Worm (Caenorhabditis elegans) whole organism, young adult: ENCODE measurements around the gene Y43F8C.5.

ENCODE experiments used
- B0019.2 ChIP-seq: fragments of 200-800 bp; sonication (Bioruptor generic); conservative IDR thresholded peaks from 2 replicates; pipeline ENCODE4 v1.3.6; 2022; ENCODE audit warnings: missing genetic modification reagents, missing genetic modification characterization, missing compliant biosample characterization
- B0261.1 ChIP-seq: sonication (generic microtip); optimal IDR thresholded peaks from 2 replicates; lab custom pipeline; 2016; ENCODE audit warnings: mild to moderate bottlenecking, missing genetic modification characterization, moderate library complexity, missing compliant biosample characterization
- C17E4.6 ChIP-seq: fragments of 200-800 bp; sonication (Bioruptor generic); IDR thresholded peaks from 2 replicates; pipeline ENCODE4 v1.3.6; 2022; ENCODE audit warnings: missing genetic modification reagents, missing genetic modification characterization, missing compliant biosample characterization
- F10E7.11 ChIP-seq: sonication (generic microtip); optimal IDR thresholded peaks from 2 replicates; lab custom pipeline; 2017; ENCODE audit warnings: mild to moderate bottlenecking, missing genetic modification characterization, moderate library complexity, missing compliant biosample characterization
- F57A8.1 ChIP-seq: fragments of 200-800 bp; sonication (Bioruptor generic); optimal IDR thresholded peaks from 2 replicates; lab custom pipeline; 2018; ENCODE audit warnings: mild to moderate bottlenecking, missing genetic modification characterization, moderate library complexity, missing compliant biosample characterization
- K11D2.4 ChIP-seq: fragments of 200-800 bp; sonication (Bioruptor generic); IDR thresholded peaks from 2 replicates; pipeline ENCODE4 v1.3.6; 2022; ENCODE audit warnings: missing genetic modification reagents, missing genetic modification characterization, missing compliant biosample characterization
- T07F8.4 ChIP-seq: sonication (generic microtip); optimal IDR thresholded peaks from 2 replicates; lab custom pipeline; 2016; ENCODE audit warnings: mild to moderate bottlenecking, missing genetic modification characterization, moderate library complexity, missing compliant biosample characterization
- Y53G8AR.9 ChIP-seq: fragments of 200-800 bp; sonication (Bioruptor generic); conservative IDR thresholded peaks from 2 replicates; pipeline ENCODE4 v1.3.6; 2022; ENCODE audit warnings: missing genetic modification reagents, missing genetic modification characterization, missing compliant biosample characterization
- Y95B8A.8 ChIP-seq: fragments of 200-800 bp; sonication (Bioruptor generic); IDR thresholded peaks from 2 replicates; pipeline ENCODE4 v1.3.6; 2022; ENCODE audit warnings: missing genetic modification reagents, missing genetic modification characterization, missing compliant biosample characterization
- akir-1 ChIP-seq: fragments of 200-800 bp; sonication (Bioruptor generic); optimal IDR thresholded peaks from 2 replicates; lab custom pipeline; 2018; ENCODE audit warnings: mild to moderate bottlenecking, missing genetic modification characterization, moderate library complexity, missing compliant biosample characterization
- attf-3 ChIP-seq: fragments of 200-800 bp; sonication (Bioruptor generic); conservative IDR thresholded peaks from 2 replicates; pipeline ENCODE4 v1.3.6; 2022; ENCODE audit warnings: missing genetic modification reagents, missing genetic modification characterization, missing compliant biosample characterization
- attf-5 ChIP-seq: fragments of 200-800 bp; sonication (Bioruptor generic); optimal IDR thresholded peaks from 2 replicates; lab custom pipeline; 2018; ENCODE audit warnings: mild to moderate bottlenecking, missing genetic modification characterization, missing compliant biosample characterization
- bed-1 ChIP-seq: fragments of 200-800 bp; sonication (Bioruptor generic); IDR thresholded peaks from 2 replicates; pipeline ENCODE4 v1.3.6; 2022; ENCODE audit warnings: missing genetic modification reagents, missing genetic modification characterization, missing compliant biosample characterization
- ccch-3 ChIP-seq: fragments of 200-800 bp; sonication (Bioruptor generic); optimal IDR thresholded peaks from 2 replicates; lab custom pipeline; 2018; ENCODE audit warnings: mild to moderate bottlenecking, missing genetic modification characterization, missing compliant biosample characterization
- cebp-1 ChIP-seq, 2 experiments: fragments of 200-800 bp in 1 of 2; sonication (Bioruptor generic) in 1 of 2; sonication (generic microtip) in 1 of 2; IDR thresholded peaks in 1 of 2; optimal IDR thresholded peaks in 1 of 2; 2 replicates each; pipeline versions ENCODE4 v1.3.6 to Lab custom; 2017 to 2022; ENCODE audit warnings: missing compliant biosample characterization in 2 of 2, missing genetic modification characterization in 2 of 2, mild to moderate bottlenecking in 1 of 2, missing genetic modification reagents in 1 of 2, moderate library complexity in 1 of 2
- ceh-100 ChIP-seq: fragments of 200-800 bp; sonication (Bioruptor generic); IDR thresholded peaks from 2 replicates; pipeline ENCODE4 v1.3.6; 2022; ENCODE audit warnings: missing genetic modification reagents, missing genetic modification characterization, missing compliant biosample characterization
- ceh-40 ChIP-seq: fragments of 200-800 bp; sonication (Bioruptor generic); IDR thresholded peaks from 2 replicates; pipeline ENCODE4 v1.3.6; 2022; ENCODE audit warnings: missing genetic modification characterization, missing compliant biosample characterization
- ceh-91 ChIP-seq: fragments of 200-800 bp; sonication (Bioruptor generic); IDR thresholded peaks from 2 replicates; pipeline ENCODE4 v1.3.6; 2022; ENCODE audit warnings: missing genetic modification reagents, missing genetic modification characterization, missing compliant biosample characterization
- chd-7 ChIP-seq: sonication (generic microtip); optimal IDR thresholded peaks from 2 replicates; lab custom pipeline; 2016; ENCODE audit warnings: mild to moderate bottlenecking, missing genetic modification characterization, moderate library complexity, missing compliant biosample characterization
- dox-1 ChIP-seq: fragments of 200-800 bp; sonication (Bioruptor generic); IDR thresholded peaks from 2 replicates; pipeline ENCODE4 v1.3.6; 2022; ENCODE audit warnings: missing genetic modification reagents, missing genetic modification characterization, missing compliant biosample characterization
- hmg-1.2 ChIP-seq: fragments of 200-800 bp; sonication (Bioruptor generic); IDR thresholded peaks from 2 replicates; pipeline ENCODE4 v1.3.6; 2022; ENCODE audit warnings: missing genetic modification reagents, missing genetic modification characterization, missing compliant biosample characterization
- let-607 ChIP-seq, 2 experiments: fragments of 200-800 bp in 1 of 2; sonication (Bioruptor generic) in 1 of 2; sonication (generic microtip) in 1 of 2; optimal IDR thresholded peaks; 2 replicates each; lab custom pipeline; 2016 to 2018; ENCODE audit warnings: mild to moderate bottlenecking in 2 of 2, missing compliant biosample characterization in 2 of 2, missing genetic modification characterization in 2 of 2, moderate library complexity in 2 of 2, missing genotype in 1 of 2
- lin-35 ChIP-seq, 3 experiments: fragments of 150-350 bp in 2 of 3; sonication (generic microtip) in 1 of 3; optimal IDR thresholded peaks; 2 replicates each; lab custom pipeline; 2014 to 2018; ENCODE audit warnings: missing biosample characterization in 3 of 3, missing genetic modification characterization in 3 of 3, missing genetic modification reagents in 3 of 3
- lin-40 ChIP-seq: sonication (generic microtip); optimal IDR thresholded peaks from 2 replicates; lab custom pipeline; 2016; ENCODE audit warnings: missing genetic modification characterization, mild to moderate bottlenecking, missing compliant biosample characterization, missing genotype, missing genetic modification reagents
- lir-1 ChIP-seq: fragments of 200-800 bp; sonication (Bioruptor generic); conservative IDR thresholded peaks from 2 replicates; pipeline ENCODE4 v1.3.6; 2022; ENCODE audit warnings: missing genetic modification reagents, missing genetic modification characterization, missing compliant biosample characterization
- madf-10 ChIP-seq: sonication (generic microtip); optimal IDR thresholded peaks from 2 replicates; lab custom pipeline; 2016; ENCODE audit warnings: mild to moderate bottlenecking, missing genetic modification characterization, missing compliant biosample characterization
- madf-3 ChIP-seq: fragments of 200-800 bp; sonication (Bioruptor generic); IDR thresholded peaks from 2 replicates; pipeline ENCODE4 v1.3.6; 2022; ENCODE audit warnings: missing genetic modification reagents, missing genetic modification characterization, missing compliant biosample characterization
- madf-6 ChIP-seq: fragments of 200-800 bp; sonication (Bioruptor generic); IDR thresholded peaks from 2 replicates; pipeline ENCODE4 v1.3.6; 2022; ENCODE audit warnings: missing genetic modification reagents, missing genetic modification characterization, missing compliant biosample characterization
- madf-8 ChIP-seq: fragments of 200-800 bp; sonication (Bioruptor generic); conservative IDR thresholded peaks from 2 replicates; pipeline ENCODE4 v1.3.6; 2022; ENCODE audit warnings: missing genetic modification reagents, missing genetic modification characterization, missing compliant biosample characterization
- mcd-1 ChIP-seq: fragments of 200-800 bp; sonication (Bioruptor generic); IDR thresholded peaks from 2 replicates; pipeline ENCODE4 v1.3.6; 2022; ENCODE audit warnings: missing genetic modification reagents, missing genetic modification characterization, missing compliant biosample characterization
- mxl-1 ChIP-seq: sonication (generic microtip); optimal IDR thresholded peaks from 2 replicates; lab custom pipeline; 2016; ENCODE audit warnings: missing genetic modification characterization, missing compliant biosample characterization
- nfyb-1 ChIP-seq: fragments of 200-800 bp; sonication (Bioruptor generic); IDR thresholded peaks from 2 replicates; pipeline ENCODE4 v1.3.6; 2022; ENCODE audit warnings: missing genetic modification reagents, missing genetic modification characterization, missing compliant biosample characterization
- nhr-120 ChIP-seq: fragments of 200-800 bp; sonication (Bioruptor generic); IDR thresholded peaks from 2 replicates; pipeline ENCODE4 v1.3.6; 2022; ENCODE audit warnings: missing genetic modification characterization, missing compliant biosample characterization
- nhr-27 ChIP-seq: fragments of 200-800 bp; sonication (Bioruptor generic); optimal IDR thresholded peaks from 2 replicates; lab custom pipeline; 2018; ENCODE audit warnings: mild to moderate bottlenecking, missing genetic modification characterization, moderate library complexity, missing compliant biosample characterization
- pbrm-1 ChIP-seq: fragments of 200-800 bp; sonication (Bioruptor generic); IDR thresholded peaks from 2 replicates; pipeline ENCODE4 v1.3.6; 2022; ENCODE audit warnings: missing genetic modification reagents, missing genetic modification characterization, missing compliant biosample characterization
- snpc-1.3 ChIP-seq: sonication (generic microtip); optimal IDR thresholded peaks from 2 replicates; lab custom pipeline; 2017; ENCODE audit warnings: missing genetic modification characterization, mild to moderate bottlenecking, missing compliant biosample characterization, antibody characterized with exemption, moderate library complexity, missing genotype, missing genetic modification reagents; ENCODE audit not compliant: insufficient read depth
- somi-1 ChIP-seq: fragments of 200-800 bp; sonication (Bioruptor generic); optimal IDR thresholded peaks from 2 replicates; lab custom pipeline; 2018; ENCODE audit warnings: mild to moderate bottlenecking, missing genetic modification characterization, missing compliant biosample characterization
- tbp1 ChIP-seq: fragments of 200-800 bp; sonication (Bioruptor generic); optimal IDR thresholded peaks from 2 replicates; lab custom pipeline; 2018; ENCODE audit warnings: mild to moderate bottlenecking, missing genetic modification characterization, missing compliant biosample characterization
- tlf-1 ChIP-seq: fragments of 200-800 bp; sonication (Bioruptor generic); optimal IDR thresholded peaks from 2 replicates; lab custom pipeline; 2018; ENCODE audit warnings: mild to moderate bottlenecking, missing genetic modification characterization, missing compliant biosample characterization
- zfh-2 ChIP-seq: fragments of 200-800 bp; sonication (Bioruptor generic); conservative IDR thresholded peaks from 2 replicates; pipeline ENCODE4 v1.3.6; 2022; ENCODE audit warnings: missing genetic modification reagents, missing genetic modification characterization, missing compliant biosample characterization
- zim-3 ChIP-seq: sonication (generic microtip); optimal IDR thresholded peaks from 2 replicates; lab custom pipeline; 2017; ENCODE audit warnings: mild to moderate bottlenecking, missing genetic modification characterization, moderate library complexity, missing compliant biosample characterization
- ztf-26 ChIP-seq: sonication (generic microtip); optimal IDR thresholded peaks from 2 replicates; lab custom pipeline; 2017; ENCODE audit warnings: missing genetic modification characterization, missing compliant biosample characterization
- ztf-28 ChIP-seq: fragments of 200-800 bp; sonication (Bioruptor generic); IDR thresholded peaks from 2 replicates; pipeline ENCODE4 v1.3.6; 2022; ENCODE audit warnings: missing genetic modification reagents, missing genetic modification characterization, missing compliant biosample characterization
- ztf-6 ChIP-seq: fragments of 200-800 bp; sonication (Bioruptor generic); IDR thresholded peaks from 2 replicates; pipeline ENCODE4 v1.3.6; 2022; ENCODE audit warnings: missing genetic modification reagents, missing genetic modification characterization, missing compliant biosample characterization

Gene Y43F8C.5

DNA sequence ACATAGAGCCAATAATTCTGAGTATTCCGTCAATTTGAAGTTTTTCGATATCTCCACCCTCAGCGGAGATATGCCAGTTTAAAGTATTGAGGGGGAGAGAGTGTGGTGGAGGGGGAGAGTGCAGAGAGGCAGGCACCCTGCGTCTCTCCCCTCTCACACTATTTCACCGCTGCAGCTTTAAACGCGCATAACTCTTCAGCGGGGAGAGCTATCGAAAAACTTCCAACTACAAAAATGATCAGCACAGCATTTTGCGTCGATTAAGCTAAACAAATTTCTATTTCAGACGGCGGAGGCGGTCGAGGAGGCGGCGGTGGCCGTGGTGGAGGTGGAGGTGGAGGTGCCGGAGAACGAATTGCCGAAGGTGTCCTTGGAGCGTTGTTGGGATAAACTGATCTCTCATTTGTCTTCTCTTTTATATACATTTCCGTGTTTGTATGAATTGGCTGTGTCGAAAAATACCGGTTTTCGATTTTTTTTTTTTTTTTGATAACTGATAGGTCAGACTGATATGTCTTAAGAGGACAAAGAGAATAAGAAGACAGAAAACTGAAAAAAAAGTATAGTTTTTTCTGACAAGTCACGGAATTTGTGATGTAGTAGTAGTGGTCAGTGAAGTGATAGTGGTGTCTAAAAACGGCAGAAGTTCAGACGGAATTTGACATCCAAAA is 20.6 kb downstream of the Y43F8C.5 start:
- 0 out of 2 replicates have a peak, but pooled peaks have one; percentile 11 for TF ChIP-seq mcd-1
- TF ChIP-seq dox-1 (GFP tag; lab: Robert Waterston, UW): peak; percentile 68
- peak; percentile 14 for TF ChIP-seq ztf-26 (tag; lab: Kevin White, UChicago)
- no peak for TF ChIP-seq Y53G8AR.9 (GFP tag; lab: Robert Waterston, UW)
- peak; percentile 67 for TF ChIP-seq zfh-2 (GFP tag; lab: Robert Waterston, UW)
- TF ChIP-seq ccch-3 (GFP tag; lab: Kevin White, UChicago): no peak
- peak; percentile 79 for TF ChIP-seq hmg-1.2 (GFP tag; lab: Robert Waterston, UW)
- TF ChIP-seq bed-1 (GFP tag; lab: Robert Waterston, UW): no peak
- TF ChIP-seq attf-3 (GFP tag; lab: Robert Waterston, UW): no peak
- peak; percentile 49; the same call in 1 of the 2 replicates for TF ChIP-seq madf-3 (GFP tag; lab: Robert Waterston, UW)
- TF ChIP-seq F57A8.1: no peak
- no peak for TF ChIP-seq Y95B8A.8 (GFP tag; lab: Robert Waterston, UW)
- no peak for TF ChIP-seq lir-1 (GFP tag; lab: Robert Waterston, UW)
- TF ChIP-seq madf-8: no peak
- no peak for TF ChIP-seq akir-1 (GFP tag; lab: Kevin White, UChicago)
- no peak for TF ChIP-seq lin-35 (GFP tag; optimal IDR thresholded peaks at IDR 0.05; lab: Kevin White, UChicago)
- TF ChIP-seq chd-7 (tag; lab: Kevin White, UChicago): no peak
- TF ChIP-seq K11D2.4 (GFP tag; lab: Robert Waterston, UW): 0 out of 2 replicates have a peak, but pooled peaks have one; percentile 40
- no peak for TF ChIP-seq mxl-1
- TF ChIP-seq T07F8.4: no peak
- peak; percentile 5 for TF ChIP-seq somi-1 (GFP tag; lab: Kevin White, UChicago)
- no peak for TF ChIP-seq attf-5 (GFP tag; lab: Kevin White, UChicago)
- TF ChIP-seq lin-40: peak; percentile 19
- TF ChIP-seq pbrm-1: no peak
- TF ChIP-seq madf-10 (tag; lab: Kevin White, UChicago): no peak
- no peak for TF ChIP-seq zim-3 (tag; lab: Kevin White, UChicago)
- no peak for TF ChIP-seq ztf-28
- 0 out of 2 replicates have a peak, but pooled peaks have one; percentile 57 for TF ChIP-seq nhr-120 (GFP tag; lab: Robert Waterston, UW)
- TF ChIP-seq tbp1: no peak
- TF ChIP-seq B0019.2 (GFP tag; lab: Robert Waterston, UW): no peak
- no peak for TF ChIP-seq B0261.1 (tag; lab: Kevin White, UChicago)
- no peak for TF ChIP-seq ceh-40 (GFP tag; lab: Robert Waterston, UW)
- no peak for TF ChIP-seq let-607 (tag; optimal IDR thresholded peaks at IDR 0.05; lab: Kevin White, UChicago)
- TF ChIP-seq nhr-27 (tag; lab: Kevin White, UChicago): no peak
- no peak for TF ChIP-seq ceh-100 (GFP tag; lab: Robert Waterston, UW)
- no peak for TF ChIP-seq F10E7.11 (tag; lab: Kevin White, UChicago)
- no peak for TF ChIP-seq ceh-91 (GFP tag; lab: Robert Waterston, UW)
- TF ChIP-seq snpc-1.3 (tag; lab: Kevin White, UChicago): no peak
- TF ChIP-seq madf-6 (GFP tag; lab: Robert Waterston, UW): 0 out of 2 replicates have a peak, but pooled peaks have one; percentile 31
- TF ChIP-seq tlf-1 (GFP tag; lab: Kevin White, UChicago): no peak
- TF ChIP-seq ztf-6 (GFP tag; lab: Robert Waterston, UW): peak; percentile 53; the same call in 1 of the 2 replicates
- TF ChIP-seq C17E4.6: no peak
- TF ChIP-seq nfyb-1: 0 out of 2 replicates have a peak, but pooled peaks have one; percentile 35
- no peak for TF ChIP-seq cebp-1 (GFP tag; IDR thresholded peaks at IDR 0.05; lab: Robert Waterston, UW)
- TF ChIP-seq cebp-1 (tag; optimal IDR thresholded peaks at IDR 0.05; lab: Kevin White, UChicago): no peak
